Fruit fly (Drosophila melanogaster) whole organism, embryonic: ENCODE data around the gene Fam92.
A peak's percentile ranks its signal among the peaks of the same experiment; 100 is the strongest.

ENCODE experiments used
- Abd-B ChIP-seq: fragments of 200-800 bp; sonication (Bioruptor generic); optimal IDR thresholded peaks from 2 replicates; lab custom pipeline; 2018; ENCODE audit warnings: missing biosample characterization, mild to moderate bottlenecking, missing genetic modification characterization, moderate library complexity
- Atf3 ChIP-seq: fragments of 200-800 bp; sonication (Bioruptor generic); optimal IDR thresholded peaks from 3 replicates; lab custom pipeline; 2016; ENCODE audit warnings: missing biosample characterization, missing genetic modification characterization
- CG10209 ChIP-seq: fragments of 200-800 bp; sonication (Bioruptor generic); optimal IDR thresholded peaks from 3 replicates; lab custom pipeline; 2017; ENCODE audit warnings: missing biosample characterization, mild to moderate bottlenecking, missing genetic modification characterization, missing genetic modification reagents
- CG10267 ChIP-seq: fragments of 200-800 bp; sonication (Bioruptor generic); optimal IDR thresholded peaks from 2 replicates; lab custom pipeline; 2018; ENCODE audit warnings: missing biosample characterization, mild to moderate bottlenecking, missing genetic modification characterization, moderate library complexity
- CG10274 ChIP-seq: fragments of 200-800 bp; sonication (Bioruptor generic); optimal IDR thresholded peaks from 3 replicates; lab custom pipeline; 2017; ENCODE audit warnings: missing biosample characterization, mild to moderate bottlenecking, missing genetic modification characterization
- CG10366 ChIP-seq: fragments of 200-800 bp; sonication (Bioruptor generic); IDR thresholded peaks from 2 replicates; pipeline ENCODE4 v1.3.6; 2022; ENCODE audit warnings: missing biosample characterization, missing genetic modification characterization
- CG11247 ChIP-seq: fragments of 200-800 bp; sonication (Bioruptor generic); IDR thresholded peaks from 2 replicates; pipeline ENCODE4 v1.3.6; 2022; ENCODE audit warnings: missing biosample characterization, missing genetic modification characterization
- CG11695 ChIP-seq: fragments of 200-800 bp; sonication (Bioruptor generic); IDR thresholded peaks from 3 replicates; pipeline ENCODE4 v1.3.6; 2022; ENCODE audit warnings: missing biosample characterization, missing genetic modification characterization
- CG11696 ChIP-seq: fragments of 200-800 bp; sonication (Bioruptor generic); IDR thresholded peaks from 2 replicates; pipeline ENCODE4 v1.3.6; 2022; ENCODE audit warnings: missing biosample characterization, missing genetic modification characterization
- CG12299 ChIP-seq: fragments of 200-800 bp; sonication (Bioruptor generic); optimal IDR thresholded peaks from 2 replicates; lab custom pipeline; 2018; ENCODE audit warnings: missing biosample characterization, mild to moderate bottlenecking, missing genetic modification characterization
- CG12942 ChIP-seq: fragments of 200-800 bp; sonication (Bioruptor generic); optimal IDR thresholded peaks from 3 replicates; lab custom pipeline; 2016; ENCODE audit warnings: missing biosample characterization, missing genetic modification characterization
- CG13287 ChIP-seq: fragments of 200-800 bp; sonication (Bioruptor generic); IDR thresholded peaks from 2 replicates; pipeline ENCODE4 v1.3.6; 2022; ENCODE audit warnings: missing biosample characterization, missing genetic modification characterization; ENCODE audit not compliant: partially characterized antibody
- CG13424 ChIP-seq: fragments of 200-800 bp; sonication (Bioruptor generic); optimal IDR thresholded peaks from 2 replicates; lab custom pipeline; 2019; ENCODE audit warnings: missing biosample characterization, mild to moderate bottlenecking, missing genetic modification characterization, moderate library complexity
- CG15479 ChIP-seq: fragments of 200-800 bp; sonication (Bioruptor generic); optimal IDR thresholded peaks from 3 replicates; lab custom pipeline; 2019; ENCODE audit warnings: missing biosample characterization, mild to moderate bottlenecking, missing genetic modification characterization, moderate library complexity
- CG15696 ChIP-seq: fragments of 200-800 bp; sonication (Bioruptor generic); optimal IDR thresholded peaks from 2 replicates; lab custom pipeline; 2019; ENCODE audit warnings: missing biosample characterization, mild to moderate bottlenecking, missing genetic modification characterization, moderate library complexity
- CG17328 ChIP-seq: fragments of 200-800 bp; sonication (Bioruptor generic); IDR thresholded peaks from 2 replicates; pipeline ENCODE4 v1.3.6; 2022; ENCODE audit warnings: missing biosample characterization, missing genetic modification characterization
- CG17612 ChIP-seq: fragments of 200-800 bp; sonication (Bioruptor generic); IDR thresholded peaks from 2 replicates; pipeline ENCODE4 v1.3.6; 2022; ENCODE audit warnings: missing biosample characterization, missing genetic modification characterization
- CG17802 ChIP-seq: fragments of 200-800 bp; sonication (Bioruptor generic); optimal IDR thresholded peaks from 2 replicates; lab custom pipeline; 2018; ENCODE audit warnings: missing biosample characterization, mild to moderate bottlenecking, missing genetic modification characterization, moderate library complexity
- CG17829 ChIP-seq: fragments of 200-800 bp; optimal IDR thresholded peaks from 2 replicates; lab custom pipeline; 2019; ENCODE audit warnings: missing biosample characterization, mild to moderate bottlenecking, missing genetic modification characterization, moderate library complexity
- CG17912 ChIP-seq: fragments of 200-800 bp; sonication (Bioruptor generic); optimal IDR thresholded peaks from 2 replicates; lab custom pipeline; 2018; ENCODE audit warnings: missing biosample characterization, mild to moderate bottlenecking, missing genetic modification characterization
- CG18262 ChIP-seq: fragments of 200-800 bp; optimal IDR thresholded peaks from 3 replicates; lab custom pipeline; 2019; ENCODE audit warnings: missing biosample characterization, mild to moderate bottlenecking, missing genetic modification characterization, moderate library complexity
- CG18599 ChIP-seq: fragments of 200-800 bp; sonication (Bioruptor generic); optimal IDR thresholded peaks from 3 replicates; lab custom pipeline; 2017; ENCODE audit warnings: missing biosample characterization, missing genetic modification characterization, mild to moderate bottlenecking, moderate library complexity, missing genetic modification reagents
- CG31365 ChIP-seq: fragments of 200-800 bp; sonication (Bioruptor generic); optimal IDR thresholded peaks from 2 replicates; lab custom pipeline; 2018; ENCODE audit warnings: missing biosample characterization, mild to moderate bottlenecking, missing genetic modification characterization
- CG4854 ChIP-seq: fragments of 200-800 bp; sonication (Bioruptor generic); optimal IDR thresholded peaks from 2 replicates; lab custom pipeline; 2016; ENCODE audit warnings: missing biosample characterization, missing genetic modification characterization, inconsistent platforms
- CG9817 ChIP-seq: fragments of 200-800 bp; sonication (Bioruptor generic); optimal IDR thresholded peaks from 2 replicates; lab custom pipeline; 2018; ENCODE audit warnings: missing biosample characterization, mild to moderate bottlenecking, missing genetic modification characterization, moderate library complexity
- Dp ChIP-seq: fragments of 200-800 bp; sonication (Bioruptor generic); optimal IDR thresholded peaks from 2 replicates; lab custom pipeline; 2018; ENCODE audit warnings: missing biosample characterization, mild to moderate bottlenecking, missing genetic modification characterization, moderate library complexity
- E2f2 ChIP-seq: fragments of 200-800 bp; sonication (Bioruptor generic); IDR thresholded peaks from 2 replicates; pipeline ENCODE4 v1.3.6; 2022; ENCODE audit warnings: missing biosample characterization, missing genetic modification characterization
- Hmx ChIP-seq: fragments of 200-800 bp; sonication (Bioruptor generic); optimal IDR thresholded peaks from 2 replicates; lab custom pipeline; 2016; ENCODE audit warnings: missing biosample characterization, missing genetic modification characterization
- Max ChIP-seq: fragments of 200-800 bp; sonication (Bioruptor generic); optimal IDR thresholded peaks from 2 replicates; lab custom pipeline; 2016; ENCODE audit warnings: missing biosample characterization, mild to moderate bottlenecking, missing genetic modification characterization
- Nf-YA ChIP-seq: fragments of 200-800 bp; sonication (Bioruptor generic); IDR thresholded peaks from 2 replicates; pipeline ENCODE4 v1.3.6; 2022; ENCODE audit warnings: missing biosample characterization, missing genetic modification characterization
- Optix ChIP-seq: fragments of 200-800 bp; sonication (Bioruptor generic); IDR thresholded peaks from 3 replicates; pipeline ENCODE4 v1.3.6; 2022; ENCODE audit warnings: missing biosample characterization, missing genetic modification characterization
- Sin3A ChIP-seq: fragments of >200 bp; optimal IDR thresholded peaks from 2 replicates; lab custom pipeline; 2018
- bab2 ChIP-seq: fragments of 200-800 bp; sonication (Bioruptor generic); optimal IDR thresholded peaks from 2 replicates; lab custom pipeline; 2016; ENCODE audit warnings: missing biosample characterization, missing genetic modification characterization
- bcd ChIP-seq: fragments of 200-800 bp; sonication (Bioruptor generic); optimal IDR thresholded peaks from 2 replicates; lab custom pipeline; 2017; ENCODE audit warnings: missing biosample characterization, mild to moderate bottlenecking, missing genetic modification characterization
- bowl ChIP-seq: fragments of 200-800 bp; sonication (Bioruptor generic); IDR thresholded peaks from 2 replicates; pipeline ENCODE4 v1.3.6; 2022; ENCODE audit warnings: missing biosample characterization, missing genetic modification characterization
- dysf ChIP-seq: fragments of 200-800 bp; sonication (Bioruptor generic); IDR thresholded peaks from 3 replicates; pipeline ENCODE4 v1.3.6; 2022; ENCODE audit warnings: missing biosample characterization, missing genetic modification characterization
- emc ChIP-seq: fragments of 200-800 bp; sonication (Bioruptor generic); optimal IDR thresholded peaks from 2 replicates; lab custom pipeline; 2016; ENCODE audit warnings: missing biosample characterization, missing genetic modification characterization
- gcm ChIP-seq: fragments of 200-800 bp; sonication (Bioruptor generic); optimal IDR thresholded peaks from 2 replicates; lab custom pipeline; 2019; ENCODE audit warnings: missing biosample characterization, mild to moderate bottlenecking, missing genetic modification characterization, moderate library complexity
- gsb ChIP-seq: fragments of 200-800 bp; sonication (Bioruptor generic); IDR thresholded peaks from 2 replicates; pipeline ENCODE4 v1.3.6; 2022; ENCODE audit warnings: missing biosample characterization, missing genetic modification characterization
- ind ChIP-seq: fragments of 200-800 bp; sonication (Bioruptor generic); optimal IDR thresholded peaks from 3 replicates; lab custom pipeline; 2016; ENCODE audit warnings: missing biosample characterization, missing genetic modification characterization
- jing ChIP-seq: fragments of 200-800 bp; sonication (Bioruptor generic); optimal IDR thresholded peaks from 2 replicates; lab custom pipeline; 2018; ENCODE audit warnings: missing biosample characterization, mild to moderate bottlenecking, missing genetic modification characterization
- row ChIP-seq: fragments of 200-800 bp; sonication (Bioruptor generic); IDR thresholded peaks from 3 replicates; pipeline ENCODE4 v1.3.6; 2022; ENCODE audit warnings: missing biosample characterization, missing genetic modification characterization
- run ChIP-seq: fragments of 200-800 bp; sonication (Bioruptor generic); optimal IDR thresholded peaks from 3 replicates; lab custom pipeline; 2018; ENCODE audit warnings: missing biosample characterization, mild to moderate bottlenecking, missing genetic modification characterization
- sd ChIP-seq: fragments of 200-800 bp; sonication (Bioruptor generic); optimal IDR thresholded peaks from 3 replicates; lab custom pipeline; 2018; ENCODE audit warnings: missing biosample characterization, mild to moderate bottlenecking, missing genetic modification characterization, moderate library complexity
- seq ChIP-seq: fragments of 200-800 bp; sonication (Bioruptor generic); IDR thresholded peaks from 2 replicates; pipeline ENCODE4 v1.3.6; 2022; ENCODE audit warnings: missing biosample characterization, missing genetic modification characterization
- tap ChIP-seq: fragments of 200-800 bp; optimal IDR thresholded peaks from 3 replicates; lab custom pipeline; 2019; ENCODE audit warnings: missing biosample characterization, mild to moderate bottlenecking, missing genetic modification characterization, moderate library complexity
- yki ChIP-seq: fragments of >200 bp; optimal IDR thresholded peaks from 3 replicates; lab custom pipeline; 2018
- zen2 ChIP-seq: fragments of 200-800 bp; sonication (Bioruptor generic); IDR thresholded peaks from 3 replicates; pipeline ENCODE4 v1.3.6; 2022; ENCODE audit warnings: missing biosample characterization, missing genetic modification characterization; ENCODE audit not compliant: partially characterized antibody

The Fam92 gene

DNA sequence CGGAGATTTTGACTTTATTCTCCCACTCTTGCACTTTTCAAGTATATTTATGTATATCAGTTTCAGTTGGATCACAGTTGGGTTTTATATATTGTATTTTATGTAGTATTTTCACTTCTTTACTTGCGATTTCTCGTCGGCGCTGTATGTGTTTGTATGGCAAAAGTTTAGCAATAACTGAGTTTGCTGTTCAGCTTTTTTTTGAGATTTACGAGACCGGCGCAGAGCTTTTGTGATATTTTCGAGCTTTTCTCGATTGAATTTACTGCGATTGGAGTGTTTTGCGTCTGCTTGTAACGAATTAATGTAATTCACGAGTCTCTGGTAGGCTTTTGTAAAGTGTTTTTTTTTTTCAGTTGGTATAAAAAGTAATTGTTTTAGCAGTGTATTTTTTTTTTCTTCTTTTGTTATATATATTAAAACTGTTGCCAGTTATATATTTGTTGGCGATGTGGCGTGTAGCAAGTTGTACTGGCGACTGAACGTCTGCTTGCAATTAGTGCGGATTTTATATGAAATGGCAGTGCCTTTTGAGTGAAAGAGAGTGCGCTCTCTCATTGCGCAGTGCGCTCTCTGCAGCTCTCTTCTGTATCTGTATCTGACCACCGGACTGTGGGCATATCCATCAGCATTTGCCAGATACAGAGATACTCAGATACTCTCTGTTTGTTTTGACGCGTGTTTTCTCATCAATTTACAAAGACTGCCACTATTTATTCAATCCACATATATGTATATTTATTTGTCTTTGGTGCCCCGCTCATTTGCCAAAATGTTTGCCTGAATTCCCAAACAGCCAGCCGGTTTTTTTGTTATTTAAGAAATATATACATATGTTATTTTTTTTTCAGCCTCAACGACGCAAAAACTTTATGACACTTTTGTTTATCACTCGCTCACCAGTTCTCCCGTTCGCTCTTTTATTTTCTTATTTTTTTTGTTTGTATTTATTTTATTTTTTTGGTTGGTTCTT lies 36.3 kb downstream of the Fam92 start (continued):
- TF ChIP-seq seq (peak; percentile 71; the same call in 1 of the 2 replicates), emc (no peak), gsb (GFP tag; lab: Robert Waterston, UW) (no peak), CG11696 (GFP tag; lab: Robert Waterston, UW) (0 out of 2 replicates have a peak, but pooled peaks have one; percentile 38), Nf-YA (GFP tag; lab: Robert Waterston, UW) (no peak), CG11247 (GFP tag; lab: Robert Waterston, UW) (peak; percentile 15; the same call in 1 of the 2 replicates), CG15479 (GFP tag; lab: Kevin White, UChicago) (peak; percentile 85), Dp (no peak), CG4854 (GFP tag; lab: Kevin White, UChicago) (no peak), CG12942 (GFP tag; lab: Kevin White, UChicago) (no peak), bowl (peak; percentile 64; the same call in 1 of the 2 replicates), gcm (peak; percentile 65), Hmx (GFP tag; lab: Kevin White, UChicago) (no peak), tap (tag; lab: Kevin White, UChicago) (peak; percentile 49), CG18262 (peak; percentile 55), CG18599 (GFP tag; lab: Kevin White, UChicago) (peak; percentile 87), Atf3 (GFP tag; lab: Kevin White, UChicago) (no peak), CG10366 (GFP tag; lab: Robert Waterston, UW) (no peak; the same call in 1 of the 2 replicates), Max (peak; percentile 75), CG15696 (tag; lab: Kevin White, UChicago) (peak; percentile 78), bab2 (GFP tag; lab: Kevin White, UChicago) (peak; percentile 55), CG11695 (peak; percentile 46; the same call in 1 of the 3 replicates), ind (GFP tag; lab: Kevin White, UChicago) (no peak), Sin3A (lab: Kevin White, UChicago) (no peak), sd (tag; lab: Kevin White, UChicago) (peak; percentile 95), CG17328 (GFP tag; lab: Robert Waterston, UW) (peak; percentile 60), zen2 (GFP tag; lab: Robert Waterston, UW) (peak; percentile 60; the same call in 1 of the 3 replicates), CG10274 (GFP tag; lab: Kevin White, UChicago) (peak; percentile 26), Optix (GFP tag; lab: Robert Waterston, UW) (no peak), CG17802 (tag; lab: Kevin White, UChicago) (no peak), run (peak; percentile 42), CG13287 (GFP tag; lab: Robert Waterston, UW) (peak; percentile 39; the same call in 1 of the 2 replicates), dysf (peak; percentile 29; the same call in 1 of the 3 replicates), CG17612 (GFP tag; lab: Robert Waterston, UW) (no peak), CG9817 (tag; lab: Kevin White, UChicago) (peak; percentile 16), CG13424 (peak; percentile 41), CG12299 (peak; percentile 72), Abd-B (GFP tag; lab: Kevin White, UChicago) (no peak), CG31365 (tag; lab: Kevin White, UChicago) (peak; percentile 66), yki (lab: Kevin White, UChicago) (peak; percentile 99), jing (GFP tag; lab: Kevin White, UChicago) (no peak), CG17829 (tag; lab: Kevin White, UChicago) (peak; percentile 41), E2f2 (GFP tag; lab: Robert Waterston, UW) (no peak; the same call in 1 of the 2 replicates), row (GFP tag; lab: Robert Waterston, UW) (0 out of 3 replicates have a peak, but pooled peaks have one; percentile 22), CG10267 (tag; lab: Kevin White, UChicago) (no peak), CG10209 (GFP tag; lab: Kevin White, UChicago) (peak; percentile 63), bcd (peak; percentile 50), CG17912 (GFP tag; lab: Kevin White, UChicago) (peak; percentile 82)
